Fruit fly (Drosophila melanogaster) whole organism, embryonic: ENCODE results near the gene yellow-e2.

Source experiments
- ATbp ChIP-seq: fragments of 200-800 bp; sonication (Bioruptor generic); optimal IDR thresholded peaks from 2 replicates; lab custom pipeline; 2017; ENCODE audit warnings: missing biosample characterization, mild to moderate bottlenecking, missing genetic modification characterization, missing genetic modification reagents
- Adf1 ChIP-seq: fragments of 200-800 bp; sonication (Bioruptor generic); IDR thresholded peaks from 2 replicates; pipeline ENCODE4 v1.3.6; 2022; ENCODE audit warnings: missing biosample characterization, missing genetic modification characterization
- Atf6 ChIP-seq: fragments of 200-800 bp; sonication (Bioruptor generic); IDR thresholded peaks from 2 replicates; pipeline ENCODE4 v1.3.6; 2022; ENCODE audit warnings: missing biosample characterization, missing genetic modification characterization
- B-H2 ChIP-seq: fragments of 200-800 bp; sonication (Bioruptor generic); optimal IDR thresholded peaks from 2 replicates; lab custom pipeline; 2018; ENCODE audit warnings: missing biosample characterization, mild to moderate bottlenecking, missing genetic modification characterization
- CG11093 ChIP-seq: fragments of 200-800 bp; sonication (Bioruptor generic); IDR thresholded peaks from 3 replicates; pipeline ENCODE4 v1.3.6; 2022; ENCODE audit warnings: missing biosample characterization, missing genetic modification characterization
- CG11398 ChIP-seq: fragments of 200-800 bp; sonication (Bioruptor generic); optimal IDR thresholded peaks from 2 replicates; lab custom pipeline; 2016; ENCODE audit warnings: missing biosample characterization, missing genetic modification characterization
- CG11504 ChIP-seq: fragments of 200-800 bp; sonication (Bioruptor generic); optimal IDR thresholded peaks from 3 replicates; lab custom pipeline; 2019; ENCODE audit warnings: missing biosample characterization, mild to moderate bottlenecking, missing genetic modification characterization, moderate library complexity
- CG11560 ChIP-seq: fragments of 200-800 bp; sonication (Bioruptor generic); IDR thresholded peaks from 3 replicates; pipeline ENCODE4 v1.3.6; 2022; ENCODE audit warnings: missing biosample characterization, missing genetic modification characterization
- CG13424 ChIP-seq: fragments of 200-800 bp; sonication (Bioruptor generic); optimal IDR thresholded peaks from 2 replicates; lab custom pipeline; 2019; ENCODE audit warnings: missing biosample characterization, mild to moderate bottlenecking, missing genetic modification characterization, moderate library complexity
- CG17361 ChIP-seq: fragments of 200-800 bp; sonication (Bioruptor generic); IDR thresholded peaks from 3 replicates; pipeline ENCODE4 v1.3.6; 2022; ENCODE audit warnings: missing biosample characterization, missing genetic modification characterization
- CG17385 ChIP-seq: fragments of 200-800 bp; sonication (Bioruptor generic); optimal IDR thresholded peaks from 3 replicates; lab custom pipeline; 2018; ENCODE audit warnings: missing biosample characterization, mild to moderate bottlenecking, missing genetic modification characterization
- CG17829 ChIP-seq: fragments of 200-800 bp; optimal IDR thresholded peaks from 2 replicates; lab custom pipeline; 2019; ENCODE audit warnings: missing biosample characterization, mild to moderate bottlenecking, missing genetic modification characterization, moderate library complexity
- CG2120 ChIP-seq: fragments of 200-800 bp; sonication (Bioruptor generic); optimal IDR thresholded peaks from 3 replicates; lab custom pipeline; 2016; ENCODE audit warnings: missing biosample characterization, missing genetic modification characterization
- CG34224 ChIP-seq: fragments of 200-800 bp; sonication (Bioruptor generic); IDR thresholded peaks from 3 replicates; pipeline ENCODE4 v1.3.6; 2022; ENCODE audit warnings: missing biosample characterization, missing genetic modification characterization; ENCODE audit not compliant: partially characterized antibody
- CG4424 ChIP-seq: fragments of 200-800 bp; sonication (Bioruptor generic); optimal IDR thresholded peaks from 3 replicates; lab custom pipeline; 2016; ENCODE audit warnings: missing biosample characterization, missing genetic modification characterization
- CG4820 ChIP-seq: fragments of 200-800 bp; sonication (Bioruptor generic); optimal IDR thresholded peaks from 3 replicates; lab custom pipeline; 2016; ENCODE audit warnings: missing biosample characterization, missing genetic modification characterization
- CG6254 ChIP-seq: fragments of 200-800 bp; sonication (Bioruptor generic); optimal IDR thresholded peaks from 3 replicates; lab custom pipeline; 2017; ENCODE audit warnings: mild to moderate bottlenecking, missing biosample characterization, missing genetic modification reagents, missing genetic modification characterization
- CG7357 ChIP-seq: fragments of 200-800 bp; sonication (Bioruptor generic); IDR thresholded peaks from 3 replicates; pipeline ENCODE4 v1.3.6; 2022; ENCODE audit warnings: missing biosample characterization, missing genetic modification characterization
- CG7928 ChIP-seq: fragments of 200-800 bp; sonication (Bioruptor generic); optimal IDR thresholded peaks from 2 replicates; lab custom pipeline; 2017; ENCODE audit warnings: missing biosample characterization, mild to moderate bottlenecking, missing genetic modification characterization
- ERR ChIP-seq: fragments of 200-800 bp; sonication (Bioruptor generic); optimal IDR thresholded peaks from 2 replicates; lab custom pipeline; 2016; ENCODE audit warnings: missing biosample characterization, missing genetic modification characterization
- H15 ChIP-seq: fragments of 200-800 bp; sonication (Bioruptor generic); IDR thresholded peaks from 3 replicates; pipeline ENCODE4 v1.3.6; 2022; ENCODE audit warnings: missing biosample characterization, missing genetic modification characterization
- Hey ChIP-seq: fragments of 200-800 bp; sonication (Bioruptor generic); optimal IDR thresholded peaks from 3 replicates; lab custom pipeline; 2018; ENCODE audit warnings: missing biosample characterization, mild to moderate bottlenecking, missing genetic modification characterization
- MTF-1 ChIP-seq: fragments of 200-800 bp; sonication (Bioruptor generic); optimal IDR thresholded peaks from 2 replicates; lab custom pipeline; 2018; ENCODE audit warnings: missing biosample characterization, mild to moderate bottlenecking, missing genetic modification characterization, borderline replicate concordance
- Med ChIP-seq: fragments of 200-800 bp; sonication (Bioruptor generic); peaks from one replicate; lab custom pipeline; 2016; ENCODE audit warnings: missing biosample characterization, missing genetic modification characterization, mild to moderate bottlenecking, inconsistent platforms, moderate library complexity
- Nf-YC ChIP-seq: fragments of 200-800 bp; optimal IDR thresholded peaks from 3 replicates; lab custom pipeline; 2019; ENCODE audit warnings: missing biosample characterization, mild to moderate bottlenecking, missing genetic modification characterization, moderate library complexity
- Ptx1 ChIP-seq: fragments of 200-800 bp; sonication (Bioruptor generic); IDR thresholded peaks from 2 replicates; pipeline ENCODE4 v1.3.6; 2022; ENCODE audit warnings: missing biosample characterization, missing genetic modification characterization
- Scr ChIP-seq: fragments of 200-800 bp; sonication (Bioruptor generic); IDR thresholded peaks from 2 replicates; pipeline ENCODE4 v1.3.6; 2022; ENCODE audit warnings: missing biosample characterization, missing genetic modification characterization; ENCODE audit not compliant: partially characterized antibody
- Spps ChIP-seq: fragments of 200-800 bp; sonication (Bioruptor generic); optimal IDR thresholded peaks from 2 replicates; lab custom pipeline; 2018; ENCODE audit warnings: missing biosample characterization, mild to moderate bottlenecking, missing genetic modification characterization
- abd-A ChIP-seq: fragments of 200-800 bp; sonication (Bioruptor generic); optimal IDR thresholded peaks from 3 replicates; lab custom pipeline; 2019; ENCODE audit warnings: missing biosample characterization, mild to moderate bottlenecking, missing genetic modification characterization, moderate library complexity
- bab2 ChIP-seq: fragments of 200-800 bp; sonication (Bioruptor generic); optimal IDR thresholded peaks from 2 replicates; lab custom pipeline; 2016; ENCODE audit warnings: missing biosample characterization, missing genetic modification characterization
- bsh ChIP-seq, 2 experiments: fragments of 200-800 bp; sonication (Bioruptor generic); optimal IDR thresholded peaks; 2 replicates each; lab custom pipeline; 2017 to 2018; ENCODE audit warnings: mild to moderate bottlenecking in 2 of 2, missing biosample characterization in 2 of 2, missing genetic modification characterization in 2 of 2, moderate library complexity in 1 of 2
- chif ChIP-seq, 2 experiments: fragments of 200-800 bp; sonication (Bioruptor generic); optimal IDR thresholded peaks; 3 replicates each; lab custom pipeline; 2016; ENCODE audit warnings: missing biosample characterization in 2 of 2, missing genetic modification characterization in 2 of 2
- chm ChIP-seq: fragments of 200-800 bp; sonication (Bioruptor generic); IDR thresholded peaks from 2 replicates; pipeline ENCODE4 v1.3.6; 2022; ENCODE audit warnings: missing biosample characterization, missing genetic modification characterization
- dmrt11E ChIP-seq: fragments of 200-800 bp; sonication (Bioruptor generic); optimal IDR thresholded peaks from 3 replicates; lab custom pipeline; 2018; ENCODE audit warnings: missing biosample characterization, mild to moderate bottlenecking, missing genetic modification characterization, moderate library complexity
- fd96Cb ChIP-seq: fragments of 200-800 bp; sonication (Bioruptor generic); optimal IDR thresholded peaks from 2 replicates; lab custom pipeline; 2018; ENCODE audit warnings: missing biosample characterization, mild to moderate bottlenecking, missing genetic modification characterization, moderate library complexity
- fu2 ChIP-seq: fragments of 200-800 bp; sonication (Bioruptor generic); optimal IDR thresholded peaks from 2 replicates; lab custom pipeline; 2016; ENCODE audit warnings: missing biosample characterization, missing genetic modification characterization
- gfzf ChIP-seq: fragments of 200-800 bp; sonication (Bioruptor generic); optimal IDR thresholded peaks from 2 replicates; lab custom pipeline; 2016; ENCODE audit warnings: missing biosample characterization, mild to moderate bottlenecking, missing genetic modification characterization, moderate library complexity
- hkb ChIP-seq, 2 experiments: fragments of 200-800 bp in 1 of 2; fragments of >200 bp in 1 of 2; sonication (Bioruptor generic) in 1 of 2; IDR thresholded peaks in 1 of 2; optimal IDR thresholded peaks in 1 of 2; 2 replicates each; pipeline versions ENCODE4 v1.3.6 to Lab custom; 2017 to 2022; ENCODE audit warnings: missing biosample characterization in 1 of 2, missing genetic modification characterization in 1 of 2
- knrl ChIP-seq: fragments of 200-800 bp; sonication (Bioruptor generic); IDR thresholded peaks from 3 replicates; pipeline ENCODE4 v1.3.6; 2022; ENCODE audit warnings: missing biosample characterization, missing genetic modification characterization; ENCODE audit not compliant: partially characterized antibody
- nerfin-1 ChIP-seq: fragments of 200-800 bp; sonication (Bioruptor generic); optimal IDR thresholded peaks from 3 replicates; lab custom pipeline; 2019; ENCODE audit warnings: missing biosample characterization, mild to moderate bottlenecking, missing genetic modification characterization, moderate library complexity
- nmo ChIP-seq: fragments of 200-800 bp; sonication (Bioruptor generic); optimal IDR thresholded peaks from 2 replicates; lab custom pipeline; 2018; ENCODE audit warnings: missing biosample characterization, mild to moderate bottlenecking, missing genetic modification characterization, moderate library complexity
- oc ChIP-seq: fragments of 200-800 bp; sonication (Bioruptor generic); optimal IDR thresholded peaks from 2 replicates; lab custom pipeline; 2018; ENCODE audit warnings: missing biosample characterization, mild to moderate bottlenecking, missing genetic modification characterization, moderate library complexity
- org-1 ChIP-seq: fragments of 200-800 bp; sonication (Bioruptor generic); optimal IDR thresholded peaks from 2 replicates; lab custom pipeline; 2017; ENCODE audit warnings: missing biosample characterization, missing genetic modification characterization
- pb ChIP-seq: fragments of 200-800 bp; sonication (Bioruptor generic); optimal IDR thresholded peaks from 3 replicates; lab custom pipeline; 2016; ENCODE audit warnings: missing biosample characterization, missing genetic modification characterization
- ssp ChIP-seq: fragments of 200-800 bp; sonication (Bioruptor generic); IDR thresholded peaks from 2 replicates; pipeline ENCODE4 v1.3.6; 2022; ENCODE audit warnings: missing biosample characterization, missing genetic modification characterization
- tap ChIP-seq: fragments of 200-800 bp; optimal IDR thresholded peaks from 3 replicates; lab custom pipeline; 2019; ENCODE audit warnings: missing biosample characterization, mild to moderate bottlenecking, missing genetic modification characterization, moderate library complexity
- tin ChIP-seq: fragments of 200-800 bp; sonication (Bioruptor generic); optimal IDR thresholded peaks from 3 replicates; lab custom pipeline; 2016; ENCODE audit warnings: missing biosample characterization, missing genetic modification characterization
- unc-4 ChIP-seq: fragments of 200-800 bp; sonication (Bioruptor generic); IDR thresholded peaks from 2 replicates; pipeline ENCODE4 v1.3.6; 2022; ENCODE audit warnings: missing biosample characterization, missing genetic modification characterization; ENCODE audit not compliant: partially characterized antibody
- vvl ChIP-seq: fragments of 200-800 bp; sonication (Bioruptor generic); IDR thresholded peaks from 2 replicates; pipeline ENCODE4 v1.3.6; 2022; ENCODE audit warnings: missing biosample characterization, missing genetic modification characterization
- zen2 ChIP-seq: fragments of 200-800 bp; sonication (Bioruptor generic); IDR thresholded peaks from 3 replicates; pipeline ENCODE4 v1.3.6; 2022; ENCODE audit warnings: missing biosample characterization, missing genetic modification characterization; ENCODE audit not compliant: partially characterized antibody

yellow-e2 gene

DNA sequence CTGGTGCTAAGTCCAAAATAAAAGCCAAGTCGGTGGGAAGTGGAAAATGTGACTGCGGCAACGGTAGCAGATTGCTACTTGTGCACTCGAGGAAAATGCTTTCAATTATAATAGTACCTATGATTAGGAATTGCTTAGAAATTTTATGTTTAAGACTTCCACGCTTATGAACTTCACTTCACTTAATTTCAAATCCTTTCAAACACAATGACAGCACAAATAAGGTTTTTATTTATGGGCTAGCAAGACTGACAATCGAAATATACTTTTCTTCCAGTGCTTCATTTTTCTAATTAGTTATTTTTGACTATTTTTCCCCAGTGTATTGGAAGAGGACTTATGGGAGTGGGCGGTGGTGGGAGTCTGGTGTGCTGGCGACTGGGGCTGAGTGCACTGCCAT, 41.6 kb upstream of the yellow-e2 start (continued):
- TF ChIP-seq B-H2 (GFP tag; lab: Kevin White, UChicago) (no peak), chif (GFP tag; optimal IDR thresholded peaks at IDR 0.05; lab: Kevin White, UChicago) (peak in 1 of 2 experiments; percentile 43), tap (tag; lab: Kevin White, UChicago) (peak; percentile 9), CG34224 (GFP tag; lab: Robert Waterston, UW) (no peak), MTF-1 (GFP tag; lab: Kevin White, UChicago) (no peak), ERR (GFP tag; lab: Kevin White, UChicago) (no peak), Scr (GFP tag; lab: Robert Waterston, UW) (no peak), Atf6 (GFP tag; lab: Robert Waterston, UW) (no peak), ATbp (GFP tag; lab: Kevin White, UChicago) (peak; percentile 39), CG17361 (GFP tag; lab: Robert Waterston, UW) (peak; percentile 58), Ptx1 (GFP tag; lab: Robert Waterston, UW) (0 out of 2 replicates have a peak, but pooled peaks have one; percentile 42), CG2120 (GFP tag; lab: Kevin White, UChicago) (no peak), Adf1 (GFP tag; lab: Robert Waterston, UW) (no peak), Spps (tag; lab: Kevin White, UChicago) (peak; percentile 38), Hey (tag; lab: Kevin White, UChicago) (no peak), vvl (peak; percentile 37; the same call in 1 of the 2 replicates), dmrt11E (tag; lab: Kevin White, UChicago) (peak; percentile 66), CG4424 (GFP tag; lab: Kevin White, UChicago) (peak; percentile 10), CG17385 (peak; percentile 1), bab2 (GFP tag; lab: Kevin White, UChicago) (peak; percentile 15), CG7928 (GFP tag; lab: Kevin White, UChicago) (no peak), CG11093 (GFP tag; lab: Robert Waterston, UW) (no peak), CG7357 (GFP tag; lab: Robert Waterston, UW) (peak; percentile 34; the same call in 1 of the 3 replicates), CG13424 (tag; lab: Kevin White, UChicago) (peak; percentile 46), fu2 (no peak), pb (no peak), tin (peak; percentile 29), CG17829 (tag; lab: Kevin White, UChicago) (peak; percentile 58), unc-4 (no peak), CG11560 (no peak), ssp (GFP tag; lab: Robert Waterston, UW) (no peak), H15 (GFP tag; lab: Robert Waterston, UW) (no peak), Nf-YC (tag; lab: Kevin White, UChicago) (no peak), org-1 (GFP tag; lab: Kevin White, UChicago) (no peak), nerfin-1 (tag; lab: Kevin White, UChicago) (peak; percentile 15), Med (peak; percentile 9), abd-A (tag; lab: Kevin White, UChicago) (no peak), gfzf (GFP tag; lab: Kevin White, UChicago) (no peak), CG4820 (GFP tag; lab: Kevin White, UChicago) (peak; percentile 6), nmo (GFP tag; lab: Kevin White, UChicago) (peak; percentile 70), zen2 (GFP tag; lab: Robert Waterston, UW) (no peak), CG11398 (no peak), CG11504 (peak; percentile 48), bsh (GFP tag; optimal IDR thresholded peaks at IDR 0.05; lab: Kevin White, UChicago) (peak in 1 of 2 experiments; percentile 80), fd96Cb (peak; percentile 60), CG6254 (GFP tag; lab: Kevin White, UChicago) (peak; percentile 48), chm (GFP tag; lab: Robert Waterston, UW) (0 out of 2 replicates have a peak, but pooled peaks have one; percentile 43), knrl (GFP tag; lab: Robert Waterston, UW) (no peak), hkb (optimal IDR thresholded peaks at IDR 0.05; lab: Kevin White, UChicago) (no peak), hkb (GFP tag; IDR thresholded peaks at IDR 0.05; lab: Robert Waterston, UW) (peak; percentile 42; the same call in 1 of the 2 replicates), oc (tag; lab: Kevin White, UChicago) (peak; percentile 19)
